Fruit fly (Drosophila melanogaster): ENCODE results near the gene CCT4.

The CCT4 gene

DNA sequence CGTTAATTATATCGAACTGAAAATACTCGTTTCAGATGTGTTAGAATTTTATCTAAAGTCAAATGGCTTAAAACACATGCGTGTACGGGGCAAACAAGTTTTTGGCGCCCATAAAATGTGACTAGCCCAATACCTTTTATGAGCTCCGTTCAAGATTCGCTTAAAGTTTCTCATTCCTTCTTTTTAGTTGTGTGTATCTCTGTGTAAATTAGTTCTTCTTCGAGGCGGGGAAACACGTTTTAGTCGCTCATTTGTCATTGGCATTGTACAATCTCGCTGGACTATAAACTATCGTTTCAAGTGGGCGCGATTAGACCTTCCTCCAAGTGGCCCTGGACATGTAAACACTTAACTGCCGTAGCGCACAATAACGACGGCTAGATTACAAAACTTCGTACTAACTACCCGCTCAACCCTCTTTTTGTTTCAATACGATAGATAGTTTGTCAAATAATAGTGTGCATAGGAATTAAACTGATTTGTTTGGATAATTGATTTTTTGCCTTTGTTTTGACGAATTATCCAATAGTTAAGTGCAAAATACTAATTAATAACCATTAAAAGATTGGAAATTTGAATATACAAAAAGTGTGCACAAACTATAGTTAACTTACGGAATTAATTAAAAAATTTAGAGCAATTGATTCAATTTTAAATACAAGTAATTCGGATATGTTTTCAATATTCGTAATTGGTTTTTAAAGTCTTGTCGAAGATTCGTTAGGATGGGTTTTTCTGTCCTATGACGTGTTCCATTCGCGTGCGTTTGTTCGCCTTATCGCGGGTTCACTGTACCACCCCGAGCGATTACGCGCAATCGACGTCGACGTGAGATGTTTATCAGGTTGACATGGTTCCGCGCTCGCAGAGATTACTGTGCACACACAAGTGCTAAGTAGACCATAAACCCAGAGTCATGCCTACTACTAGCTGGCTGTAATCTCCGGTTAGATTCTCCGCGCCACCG, 28.0 kb upstream of the CCT4 start (continued):
- TF ChIP-seq CG2129 (GFP tag; IDR thresholded peaks at IDR 0.05; ENCODE audit: partially characterized antibody): no peak
- no peak for TF ChIP-seq CG11085 (GFP tag; IDR thresholded peaks at IDR 0.05)
- TF ChIP-seq Blimp-1 (GFP tag; optimal IDR thresholded peaks at IDR 0.05): peak; percentile 53
- no peak for TF ChIP-seq gfzf (GFP tag; optimal IDR thresholded peaks at IDR 0.05)
- peak; percentile 80 for TF ChIP-seq CG6689 (GFP tag; IDR thresholded peaks at IDR 0.05)
- no peak for TF ChIP-seq slp2 (GFP tag; optimal IDR thresholded peaks at IDR 0.05)
- TF ChIP-seq CG15269 (tag; optimal IDR thresholded peaks at IDR 0.05): peak; percentile 62
- peak; percentile 61 for TF ChIP-seq onecut (GFP tag; IDR thresholded peaks at IDR 0.05)
- TF ChIP-seq CG3847 (GFP tag; IDR thresholded peaks at IDR 0.05): peak; percentile 35; the same call in 1 of the 2 replicates
- peak; percentile 17 for TF ChIP-seq Oli (tag; optimal IDR thresholded peaks at IDR 0.05)
- TF ChIP-seq cad (GFP tag; optimal IDR thresholded peaks at IDR 0.05): no peak
- peak; percentile 72 for TF ChIP-seq CG11504 (tag; optimal IDR thresholded peaks at IDR 0.05)
- TF ChIP-seq Neu2 (GFP tag; optimal IDR thresholded peaks at IDR 0.05; ENCODE audit: borderline replicate concordance): no peak
- peak; percentile 86 for TF ChIP-seq exex (tag; optimal IDR thresholded peaks at IDR 0.05)
- no peak for TF ChIP-seq kah (GFP tag; optimal IDR thresholded peaks at IDR 0.05)
- TF ChIP-seq Myb (GFP tag; optimal IDR thresholded peaks at IDR 0.05): no peak
- TF ChIP-seq Usf (GFP tag; optimal IDR thresholded peaks at IDR 0.05): no peak
- no peak for TF ChIP-seq hkb (optimal IDR thresholded peaks at IDR 0.05)
- peak; percentile 77 for TF ChIP-seq hkb (GFP tag; IDR thresholded peaks at IDR 0.05)
- 0 out of 2 replicates have a peak, but pooled peaks have one; percentile 22 for TF ChIP-seq CG1024 (GFP tag; IDR thresholded peaks at IDR 0.05)
- no peak for TF ChIP-seq vvl (GFP tag; IDR thresholded peaks at IDR 0.05)
- no peak for TF ChIP-seq CG4404 (GFP tag; IDR thresholded peaks at IDR 0.05)
- peak; percentile 17 for TF ChIP-seq CG7928 (GFP tag; optimal IDR thresholded peaks at IDR 0.05)
- no peak for TF ChIP-seq B-H2 (GFP tag; optimal IDR thresholded peaks at IDR 0.05)
- TF ChIP-seq CG16863 (GFP tag; optimal IDR thresholded peaks at IDR 0.05): no peak
- no peak for TF ChIP-seq Doc2 (GFP tag; IDR thresholded peaks at IDR 0.05)
- no peak for TF ChIP-seq CG14965 (GFP tag; optimal IDR thresholded peaks at IDR 0.05; ENCODE audit: borderline replicate concordance)
- TF ChIP-seq aop (GFP tag; IDR thresholded peaks at IDR 0.05): no peak
- TF ChIP-seq grn (GFP tag; optimal IDR thresholded peaks at IDR 0.05): peak; percentile 97
- no peak for TF ChIP-seq btn (GFP tag; optimal IDR thresholded peaks at IDR 0.05)
- TF ChIP-seq gsb (GFP tag; IDR thresholded peaks at IDR 0.05): 0 out of 2 replicates have a peak, but pooled peaks have one; percentile 9
- TF ChIP-seq CG5245 (GFP tag; optimal IDR thresholded peaks at IDR 0.05): peak; percentile 4
- TF ChIP-seq emc (GFP tag; optimal IDR thresholded peaks at IDR 0.05): no peak
- no peak for TF ChIP-seq CG1529 (GFP tag; optimal IDR thresholded peaks at IDR 0.05)
- no peak for TF ChIP-seq Lhr (GFP tag; optimal IDR thresholded peaks at IDR 0.05)
- no peak for TF ChIP-seq CG6175 (GFP tag; IDR thresholded peaks at IDR 0.05)
- 0 out of 2 replicates have a peak, but pooled peaks have one; percentile 6 for TF ChIP-seq Oaz (GFP tag; IDR thresholded peaks at IDR 0.05)
- no peak for TF ChIP-seq h (optimal IDR thresholded peaks at IDR 0.05)
- no peak for TF ChIP-seq hb (GFP tag; IDR thresholded peaks at IDR 0.05; ENCODE audit: partially characterized antibody)
- TF ChIP-seq CG31388 (GFP tag; optimal IDR thresholded peaks at IDR 0.05): no peak
- peak; percentile 11 for TF ChIP-seq CG3995 (GFP tag; optimal IDR thresholded peaks at IDR 0.05)
- peak; percentile 59 for TF ChIP-seq Max (GFP tag; optimal IDR thresholded peaks at IDR 0.05)
- TF ChIP-seq Fer3 (tag; optimal IDR thresholded peaks at IDR 0.05): peak; percentile 61
- no peak for TF ChIP-seq CG6272 (GFP tag; IDR thresholded peaks at IDR 0.05)
- TF ChIP-seq CG9932 (GFP tag; IDR thresholded peaks at IDR 0.05): peak; percentile 55
- peak; percentile 76 for TF ChIP-seq Atf6 (GFP tag; IDR thresholded peaks at IDR 0.05)
- TF ChIP-seq peb (GFP tag; IDR thresholded peaks at IDR 0.05): peak; percentile 18; the same call in 1 of the 2 replicates
- peak; percentile 77 for TF ChIP-seq sug (tag; optimal IDR thresholded peaks at IDR 0.05)
- no peak for TF ChIP-seq al (GFP tag; IDR thresholded peaks at IDR 0.05)
- no peak; the same call in 1 of the 2 replicates for TF ChIP-seq Ravus (GFP tag; IDR thresholded peaks at IDR 0.05)

All from whole organism, embryonic.